Fruit fly (Drosophila melanogaster): ENCODE measurements around the gene Pcyt1.

Gene Pcyt1

DNA sequence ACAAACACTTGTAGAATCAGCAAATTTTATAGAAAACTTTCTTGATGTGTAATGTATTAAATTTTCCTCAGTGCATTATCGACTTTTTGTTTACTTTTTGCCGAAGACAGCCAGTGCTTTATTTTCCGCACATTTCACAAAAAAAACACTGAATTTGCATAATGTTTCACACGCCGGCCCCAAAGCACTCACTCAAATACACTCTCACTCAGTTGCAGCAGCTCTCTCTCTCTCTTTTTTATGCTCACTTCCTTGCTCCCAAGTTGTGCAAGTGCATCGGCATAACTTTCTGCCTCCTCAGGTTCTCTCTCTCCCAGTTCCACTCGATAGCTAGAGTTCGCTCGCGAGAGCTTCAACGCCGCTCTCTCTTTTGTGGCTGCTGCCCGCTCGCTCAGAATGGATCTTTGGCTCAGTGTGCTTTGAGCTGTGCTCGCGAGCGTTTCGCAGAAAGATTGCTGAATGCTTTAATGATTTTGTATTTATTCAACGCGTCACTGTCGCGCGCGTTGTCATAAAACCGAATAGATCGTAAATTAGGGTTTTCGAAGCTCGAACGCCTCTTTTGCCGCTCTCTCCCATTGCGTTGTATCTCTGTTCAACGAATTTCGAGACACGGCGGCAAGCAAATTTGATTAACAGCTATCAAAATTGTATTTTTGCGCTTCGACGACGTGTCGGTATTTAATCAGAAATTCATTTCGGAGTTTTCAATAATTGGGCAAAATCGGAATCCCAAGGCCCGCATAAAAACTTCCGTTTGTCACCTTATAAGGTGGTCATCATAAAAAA is 40.6 kb downstream of the Pcyt1 start (continued):
- TF ChIP-seq Blimp-1 (GFP tag; optimal IDR thresholded peaks at IDR 0.05) (no peak), CG11902 (GFP tag; optimal IDR thresholded peaks at IDR 0.05) (no peak), dsx (GFP tag; optimal IDR thresholded peaks at IDR 0.05; ENCODE audit: poor library complexity, severe bottlenecking) (peak; percentile 66), CG9139 (GFP tag; optimal IDR thresholded peaks at IDR 0.05) (peak; percentile 66)

DNA sequence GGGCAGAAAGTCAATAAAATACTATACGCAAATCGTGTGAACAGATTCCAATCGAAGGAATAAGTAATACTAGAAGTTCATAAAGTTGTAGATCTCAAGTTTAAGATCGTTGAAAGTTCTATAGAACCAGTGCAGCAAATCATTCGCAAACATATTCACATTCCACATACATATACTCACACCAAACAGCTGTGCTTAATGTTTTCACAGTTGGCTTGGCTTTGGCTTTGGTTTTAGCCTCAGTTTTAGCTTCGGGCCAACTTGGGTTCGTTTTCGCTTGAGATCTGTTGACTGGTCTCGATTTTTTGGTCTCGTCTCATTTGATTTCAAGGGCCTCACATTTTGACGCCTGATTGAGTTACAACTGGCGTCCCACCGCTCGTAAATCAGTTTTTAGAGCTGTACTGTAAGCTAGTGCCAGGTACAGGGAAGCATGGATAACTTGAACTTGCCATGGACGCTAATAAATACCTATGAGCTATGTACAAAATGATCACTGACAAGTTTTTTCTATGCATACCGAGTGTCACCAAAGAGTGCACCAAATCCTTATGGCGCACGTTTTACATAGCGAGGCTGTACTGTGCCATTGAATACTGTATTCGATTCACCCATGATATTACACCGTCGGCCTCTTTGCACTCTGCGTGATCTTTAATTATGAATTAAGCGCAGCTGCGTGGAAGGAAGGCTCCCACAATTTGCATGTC is 41.4 kb downstream of the Pcyt1 start:
- TF ChIP-seq CG6276 (GFP tag; optimal IDR thresholded peaks at IDR 0.05): peak; percentile 54
- TF ChIP-seq acj6 (GFP tag; optimal IDR thresholded peaks at IDR 0.05): peak; percentile 86
- TF ChIP-seq Sox14 (GFP tag; optimal IDR thresholded peaks at IDR 0.05): peak; percentile 88
- peak; percentile 88 for TF ChIP-seq CG3919 (GFP tag; optimal IDR thresholded peaks at IDR 0.05)
- TF ChIP-seq Eip78C (GFP tag): peak; percentile 93
- no peak for TF ChIP-seq fkh (GFP tag; optimal IDR thresholded peaks at IDR 0.05)
- no peak for TF ChIP-seq Blimp-1 (GFP tag; optimal IDR thresholded peaks at IDR 0.05)
- peak; percentile 79 for TF ChIP-seq CG9139 (GFP tag; optimal IDR thresholded peaks at IDR 0.05)
- peak; percentile 83 for TF ChIP-seq CG6808 (GFP tag; optimal IDR thresholded peaks at IDR 0.05)
- TF ChIP-seq CG11902 (GFP tag; optimal IDR thresholded peaks at IDR 0.05): peak; percentile 89
- TF ChIP-seq Eip75B (GFP tag; optimal IDR thresholded peaks at IDR 0.05): peak; percentile 86
- peak; percentile 55; the same call in 2 of the 3 replicates for TF ChIP-seq CG8119 (GFP tag; IDR thresholded peaks at IDR 0.05)
- TF ChIP-seq cyc (GFP tag; optimal IDR thresholded peaks at IDR 0.05): peak; percentile 86
- TF ChIP-seq Hr38 (GFP tag; optimal IDR thresholded peaks at IDR 0.05): no peak
- 0 out of 2 replicates have a peak, but pooled peaks have one; percentile 39 for TF ChIP-seq CG11294 (GFP tag; IDR thresholded peaks at IDR 0.05)
- TF ChIP-seq OdsH (GFP tag; optimal IDR thresholded peaks at IDR 0.05): peak; percentile 87
- TF ChIP-seq vri (GFP tag; optimal IDR thresholded peaks at IDR 0.05): peak; percentile 51
- TF ChIP-seq CG10669 (GFP tag; optimal IDR thresholded peaks at IDR 0.05): peak; percentile 85
- peak; percentile 81 for TF ChIP-seq dsx (GFP tag; optimal IDR thresholded peaks at IDR 0.05; ENCODE audit: poor library complexity, severe bottlenecking)
- peak; percentile 84 for TF ChIP-seq CG3032 (tag; optimal IDR thresholded peaks at IDR 0.05)
- TF ChIP-seq CG15336 (GFP tag; IDR thresholded peaks at IDR 0.05): peak; percentile 66
- peak; percentile 40; the same call in 1 of the 2 replicates for TF ChIP-seq Gug (GFP tag; IDR thresholded peaks at IDR 0.05)
- peak; percentile 81 for TF ChIP-seq Ets21C (GFP tag; optimal IDR thresholded peaks at IDR 0.05)
- peak; percentile 18 for TF ChIP-seq CG6854 (GFP tag; optimal IDR thresholded peaks at IDR 0.05)
- peak; percentile 91 for TF ChIP-seq Hr39 (GFP tag; optimal IDR thresholded peaks at IDR 0.05)
- peak; percentile 81 for TF ChIP-seq fd59A (GFP tag; optimal IDR thresholded peaks at IDR 0.05)
- peak; percentile 80 for TF ChIP-seq Hr4 (GFP tag; optimal IDR thresholded peaks at IDR 0.05)
- no peak for TF ChIP-seq fd85E (GFP tag; optimal IDR thresholded peaks at IDR 0.05)
- peak; percentile 90 for TF ChIP-seq Sox15 (GFP tag; optimal IDR thresholded peaks at IDR 0.05)
- TF ChIP-seq ss (GFP tag; optimal IDR thresholded peaks at IDR 0.05): peak; percentile 69 to 89
- peak; percentile 85 for TF ChIP-seq lz (GFP tag; optimal IDR thresholded peaks at IDR 0.05)
- peak; percentile 82 for TF ChIP-seq CG10631 (GFP tag; optimal IDR thresholded peaks at IDR 0.05)
- peak; percentile 88 for TF ChIP-seq CG1621 (tag; optimal IDR thresholded peaks at IDR 0.05)
- peak; percentile 22 for TF ChIP-seq Lpt (GFP tag; optimal IDR thresholded peaks at IDR 0.05)
- TF ChIP-seq dac (GFP tag; optimal IDR thresholded peaks at IDR 0.05): peak; percentile 26
- TF ChIP-seq eg (GFP tag; IDR thresholded peaks at IDR 0.05): peak; percentile 76
- peak; percentile 66 for TF ChIP-seq CG11762 (GFP tag; optimal IDR thresholded peaks at IDR 0.05; ENCODE audit: insufficient read depth)
- TF ChIP-seq achi (GFP tag; optimal IDR thresholded peaks at IDR 0.05): peak; percentile 76
- TF ChIP-seq CG6163 (GFP tag; IDR thresholded peaks at IDR 0.05): peak; percentile 93
- peak; percentile 82 for TF ChIP-seq Sox102F (GFP tag; optimal IDR thresholded peaks at IDR 0.05)
- TF ChIP-seq Ets96B (tag; optimal IDR thresholded peaks at IDR 0.05): peak; percentile 82
- TF ChIP-seq CG4318 (GFP tag; optimal IDR thresholded peaks at IDR 0.05): peak; percentile 36
- TF ChIP-seq topi (GFP tag; optimal IDR thresholded peaks at IDR 0.05): peak; percentile 81
- peak; percentile 96 for TF ChIP-seq svp (GFP tag)
- peak; percentile 79 for TF ChIP-seq spab (GFP tag; optimal IDR thresholded peaks at IDR 0.05)
- peak; percentile 85 for TF ChIP-seq CG8632 (GFP tag; optimal IDR thresholded peaks at IDR 0.05)

Measured in whole organism, prepupa.